Fruit fly (Drosophila melanogaster) whole organism, embryonic: ENCODE results near the gene CG6142.

Experiments used
- Aef1 ChIP-seq: fragments of 200-800 bp; sonication (Bioruptor generic); IDR thresholded peaks from 3 replicates; pipeline ENCODE4 v1.3.6; 2022; ENCODE audit warnings: missing biosample characterization, missing genetic modification characterization
- CG12299 ChIP-seq: fragments of 200-800 bp; sonication (Bioruptor generic); optimal IDR thresholded peaks from 2 replicates; lab custom pipeline; 2018; ENCODE audit warnings: missing biosample characterization, mild to moderate bottlenecking, missing genetic modification characterization
- CG12769 ChIP-seq: fragments of 200-800 bp; sonication (Bioruptor generic); optimal IDR thresholded peaks from 2 replicates; lab custom pipeline; 2019; ENCODE audit warnings: missing biosample characterization, mild to moderate bottlenecking, missing genetic modification characterization, moderate library complexity
- CG13296 ChIP-seq: fragments of 200-800 bp; sonication (Bioruptor generic); optimal IDR thresholded peaks from 3 replicates; lab custom pipeline; 2018; ENCODE audit warnings: missing biosample characterization, mild to moderate bottlenecking, missing genetic modification characterization
- CG13775 ChIP-seq: fragments of 200-800 bp; sonication (Bioruptor generic); optimal IDR thresholded peaks from 3 replicates; lab custom pipeline; 2017; ENCODE audit warnings: missing biosample characterization, mild to moderate bottlenecking, missing genetic modification characterization
- CG15514 ChIP-seq: fragments of 200-800 bp; sonication (Bioruptor generic); optimal IDR thresholded peaks from 3 replicates; lab custom pipeline; 2017; ENCODE audit warnings: missing biosample characterization, missing genetic modification characterization, mild to moderate bottlenecking, moderate library complexity, missing genetic modification reagents
- CG15696 ChIP-seq: fragments of 200-800 bp; sonication (Bioruptor generic); optimal IDR thresholded peaks from 2 replicates; lab custom pipeline; 2019; ENCODE audit warnings: missing biosample characterization, mild to moderate bottlenecking, missing genetic modification characterization, moderate library complexity
- CG16779 ChIP-seq: fragments of 200-800 bp; sonication (Bioruptor generic); IDR thresholded peaks from 2 replicates; pipeline ENCODE4 v1.3.6; 2022; ENCODE audit warnings: missing biosample characterization, missing genetic modification characterization
- CG17568 ChIP-seq: fragments of 200-800 bp; sonication (Bioruptor generic); optimal IDR thresholded peaks from 2 replicates; lab custom pipeline; 2018; ENCODE audit warnings: missing biosample characterization, mild to moderate bottlenecking, missing genetic modification characterization, moderate library complexity
- CG1792 ChIP-seq: fragments of 200-800 bp; sonication (Bioruptor generic); optimal IDR thresholded peaks from 2 replicates; lab custom pipeline; 2016; ENCODE audit warnings: missing biosample characterization, missing genetic modification characterization
- CG32532 ChIP-seq: fragments of 200-800 bp; sonication (Bioruptor generic); IDR thresholded peaks from 2 replicates; pipeline ENCODE4 v1.3.6; 2022; ENCODE audit warnings: missing biosample characterization, missing genetic modification characterization
- CG34422 ChIP-seq: fragments of 200-800 bp; sonication (Bioruptor generic); IDR thresholded peaks from 3 replicates; pipeline ENCODE4 v1.3.6; 2022; ENCODE audit warnings: missing biosample characterization, missing genetic modification characterization
- CG4282 ChIP-seq: fragments of 200-800 bp; sonication (Bioruptor generic); optimal IDR thresholded peaks from 2 replicates; lab custom pipeline; 2016; ENCODE audit warnings: missing biosample characterization, missing genetic modification characterization
- CG6813 ChIP-seq: fragments of 200-800 bp; sonication (Bioruptor generic); optimal IDR thresholded peaks from 2 replicates; lab custom pipeline; 2017; ENCODE audit warnings: missing biosample characterization, missing genetic modification characterization, mild to moderate bottlenecking, moderate library complexity, missing genetic modification reagents
- CG7963 ChIP-seq: fragments of 200-800 bp; sonication (Bioruptor generic); IDR thresholded peaks from 3 replicates; pipeline ENCODE4 v1.3.6; 2022; ENCODE audit warnings: missing biosample characterization, missing genetic modification characterization; ENCODE audit not compliant: partially characterized antibody
- CG8359 ChIP-seq: fragments of 200-800 bp; sonication (Bioruptor generic); optimal IDR thresholded peaks from 2 replicates; lab custom pipeline; 2017; ENCODE audit warnings: missing biosample characterization, mild to moderate bottlenecking, missing genetic modification characterization, borderline replicate concordance
- CG8944 ChIP-seq: fragments of 200-800 bp; sonication (Bioruptor generic); optimal IDR thresholded peaks from 3 replicates; lab custom pipeline; 2016; ENCODE audit warnings: missing biosample characterization, missing genetic modification characterization
- Deaf1 ChIP-seq: fragments of 200-800 bp; optimal IDR thresholded peaks from 3 replicates; lab custom pipeline; 2019; ENCODE audit warnings: missing biosample characterization, mild to moderate bottlenecking, missing genetic modification characterization, moderate library complexity
- Dek ChIP-seq: fragments of 200-800 bp; sonication (Bioruptor generic); optimal IDR thresholded peaks from 3 replicates; lab custom pipeline; 2019; ENCODE audit warnings: missing biosample characterization, mild to moderate bottlenecking, missing genetic modification characterization, moderate library complexity
- Hey ChIP-seq: fragments of 200-800 bp; sonication (Bioruptor generic); optimal IDR thresholded peaks from 3 replicates; lab custom pipeline; 2018; ENCODE audit warnings: missing biosample characterization, mild to moderate bottlenecking, missing genetic modification characterization
- Lhr ChIP-seq: fragments of 200-800 bp; sonication (Bioruptor generic); optimal IDR thresholded peaks from 3 replicates; lab custom pipeline; 2017; ENCODE audit warnings: mild to moderate bottlenecking, missing biosample characterization, missing genetic modification reagents, missing genetic modification characterization
- MESR4 ChIP-seq: fragments of 200-800 bp; sonication (Bioruptor generic); optimal IDR thresholded peaks from 2 replicates; lab custom pipeline; 2018; ENCODE audit warnings: missing biosample characterization, mild to moderate bottlenecking, missing genetic modification characterization, moderate library complexity
- Max ChIP-seq: fragments of 200-800 bp; sonication (Bioruptor generic); optimal IDR thresholded peaks from 2 replicates; lab custom pipeline; 2016; ENCODE audit warnings: missing biosample characterization, mild to moderate bottlenecking, missing genetic modification characterization
- Med ChIP-seq: fragments of 200-800 bp; sonication (Bioruptor generic); peaks from one replicate; lab custom pipeline; 2016; ENCODE audit warnings: missing biosample characterization, missing genetic modification characterization, mild to moderate bottlenecking, inconsistent platforms, moderate library complexity
- Nf-YA ChIP-seq: fragments of 200-800 bp; sonication (Bioruptor generic); IDR thresholded peaks from 2 replicates; pipeline ENCODE4 v1.3.6; 2022; ENCODE audit warnings: missing biosample characterization, missing genetic modification characterization
- Rx ChIP-seq: fragments of 200-800 bp; sonication (Bioruptor generic); IDR thresholded peaks from 2 replicates; pipeline ENCODE4 v1.3.6; 2022; ENCODE audit warnings: missing biosample characterization, missing genetic modification characterization
- Taf1 ChIP-seq: fragments of 200-800 bp; sonication (Bioruptor generic); IDR thresholded peaks from 2 replicates; pipeline ENCODE4 v1.3.6; 2022; ENCODE audit warnings: missing biosample characterization, missing genetic modification characterization
- ap ChIP-seq: fragments of 200-800 bp; sonication (Bioruptor generic); IDR thresholded peaks from 2 replicates; pipeline ENCODE4 v1.3.6; 2022; ENCODE audit warnings: missing biosample characterization, missing genetic modification characterization
- chinmo ChIP-seq: fragments of 200-800 bp; sonication (Bioruptor generic); IDR thresholded peaks from 4 replicates; pipeline ENCODE4 v1.3.6; 2022; ENCODE audit warnings: missing biosample characterization, missing genetic modification characterization; ENCODE audit not compliant: partially characterized antibody
- crol ChIP-seq: fragments of 200-800 bp; sonication (Bioruptor generic); IDR thresholded peaks from 2 replicates; pipeline ENCODE4 v1.3.6; 2022; ENCODE audit warnings: missing biosample characterization, missing genetic modification characterization
- cwo ChIP-seq: fragments of 200-800 bp; sonication (Bioruptor generic); optimal IDR thresholded peaks from 3 replicates; lab custom pipeline; 2017; ENCODE audit warnings: missing biosample characterization, missing genetic modification characterization, mild to moderate bottlenecking, moderate library complexity, missing genetic modification reagents
- ftz-f1 ChIP-seq: fragments of 200-800 bp; sonication (Bioruptor generic); optimal IDR thresholded peaks from 2 replicates; lab custom pipeline; 2016; ENCODE audit warnings: missing biosample characterization, missing genetic modification characterization
- gsb-n ChIP-seq: fragments of 200-800 bp; sonication (Bioruptor generic); optimal IDR thresholded peaks from 3 replicates; lab custom pipeline; 2018; ENCODE audit warnings: missing biosample characterization, mild to moderate bottlenecking, missing genetic modification characterization
- knrl ChIP-seq: fragments of 200-800 bp; sonication (Bioruptor generic); IDR thresholded peaks from 3 replicates; pipeline ENCODE4 v1.3.6; 2022; ENCODE audit warnings: missing biosample characterization, missing genetic modification characterization; ENCODE audit not compliant: partially characterized antibody
- mirr ChIP-seq: fragments of 200-800 bp; sonication (Bioruptor generic); optimal IDR thresholded peaks from 3 replicates; lab custom pipeline; 2018; ENCODE audit warnings: missing biosample characterization, mild to moderate bottlenecking, missing genetic modification characterization
- otp ChIP-seq: fragments of 200-800 bp; sonication (Bioruptor generic); IDR thresholded peaks from 3 replicates; pipeline ENCODE4, ENCODE4 v1.3.6; 2022; ENCODE audit warnings: missing biosample characterization, missing genetic modification characterization
- pros ChIP-seq: fragments of 200-800 bp; sonication (Bioruptor generic); optimal IDR thresholded peaks from 3 replicates; lab custom pipeline; 2019; ENCODE audit warnings: missing biosample characterization, mild to moderate bottlenecking, missing genetic modification characterization, moderate library complexity
- ro ChIP-seq: fragments of 200-800 bp; sonication (Bioruptor generic); IDR thresholded peaks from 2 replicates; pipeline ENCODE4 v1.3.6; 2022; ENCODE audit warnings: missing biosample characterization, missing genetic modification characterization
- schlank ChIP-seq: fragments of 200-800 bp; sonication (Bioruptor generic); optimal IDR thresholded peaks from 2 replicates; lab custom pipeline; 2018; ENCODE audit warnings: missing biosample characterization, mild to moderate bottlenecking, missing genetic modification characterization
- sr ChIP-seq: fragments of 200-800 bp; sonication (Bioruptor generic); IDR thresholded peaks from 3 replicates; pipeline ENCODE4 v1.3.6; 2022; ENCODE audit warnings: missing biosample characterization, missing genetic modification characterization
- tna ChIP-seq: fragments of 200-800 bp; sonication (Bioruptor generic); IDR thresholded peaks from 2 replicates; pipeline ENCODE4 v1.3.6; 2022; ENCODE audit warnings: missing biosample characterization, missing genetic modification characterization; ENCODE audit not compliant: partially characterized antibody
- trh ChIP-seq: fragments of 200-800 bp; sonication (Bioruptor generic); optimal IDR thresholded peaks from 2 replicates; lab custom pipeline; 2016; ENCODE audit warnings: missing biosample characterization, missing genetic modification characterization
- ttk ChIP-seq: fragments of 200-800 bp; sonication (Bioruptor generic); IDR thresholded peaks from 2 replicates; pipeline ENCODE4 v2.1.2; 2022; ENCODE audit warnings: missing biosample characterization, missing genetic modification characterization
- twi ChIP-seq: fragments of 200-800 bp; optimal IDR thresholded peaks from 2 replicates; lab custom pipeline; 2019; ENCODE audit warnings: missing biosample characterization, mild to moderate bottlenecking, missing genetic modification characterization, moderate library complexity
- wdn ChIP-seq: fragments of 200-800 bp; sonication (Bioruptor generic); IDR thresholded peaks from 2 replicates; pipeline ENCODE4 v1.3.6; 2022; ENCODE audit warnings: missing biosample characterization, missing genetic modification characterization
- wek ChIP-seq: fragments of 200-800 bp; sonication (Bioruptor generic); optimal IDR thresholded peaks from 3 replicates; lab custom pipeline; 2018; ENCODE audit warnings: missing biosample characterization, mild to moderate bottlenecking, missing genetic modification characterization, moderate library complexity
- z ChIP-seq: fragments of 200-800 bp; sonication (Bioruptor generic); IDR thresholded peaks from 3 replicates; pipeline ENCODE4 v1.3.6; 2022; ENCODE audit warnings: missing biosample characterization, missing genetic modification characterization
- zen2 ChIP-seq: fragments of 200-800 bp; sonication (Bioruptor generic); IDR thresholded peaks from 3 replicates; pipeline ENCODE4 v1.3.6; 2022; ENCODE audit warnings: missing biosample characterization, missing genetic modification characterization; ENCODE audit not compliant: partially characterized antibody

Gene CG6142

dm6 chr3R:26105407-26105806, 27.5 kb upstream of the CG6142 start:
- no peak for TF ChIP-seq gsb-n (tag; lab: Kevin White, UChicago)
- 0 out of 4 replicates have a peak, but pooled peaks have one; percentile 23 for TF ChIP-seq chinmo (GFP tag; lab: Robert Waterston, UW)
- peak; percentile 69 for TF ChIP-seq Hey
- peak; percentile 19; the same call in 1 of the 2 replicates for TF ChIP-seq crol (GFP tag; lab: Robert Waterston, UW)
- TF ChIP-seq sr (GFP tag; lab: Robert Waterston, UW), result peak; percentile 75; the same call in 2 of the 3 replicates
- no peak for TF ChIP-seq otp (GFP tag; lab: Robert Waterston, UW)
- 0 out of 2 replicates have a peak, but pooled peaks have one; percentile 19 for TF ChIP-seq CG16779 (GFP tag; lab: Robert Waterston, UW)
- TF ChIP-seq pros (GFP tag; lab: Kevin White, UChicago), result no peak
- peak; percentile 26 for TF ChIP-seq ftz-f1 (GFP tag; lab: Kevin White, UChicago)
- TF ChIP-seq cwo (GFP tag; lab: Kevin White, UChicago), result peak; percentile 30
- TF ChIP-seq CG12769 (tag; lab: Kevin White, UChicago), result peak; percentile 28
- peak; percentile 48 for TF ChIP-seq Med
- TF ChIP-seq wek (GFP tag; lab: Kevin White, UChicago), result no peak
- peak; percentile 39 for TF ChIP-seq mirr (GFP tag; lab: Kevin White, UChicago)
- 0 out of 2 replicates have a peak, but pooled peaks have one; percentile 22 for TF ChIP-seq tna
- no peak for TF ChIP-seq CG6813 (GFP tag; lab: Kevin White, UChicago)
- TF ChIP-seq, all 482 proteins: peak for 11

dm6 chr3R:26105924-26106494, 26.9 kb upstream of the CG6142 start:
- TF ChIP-seq Rx (GFP tag; lab: Robert Waterston, UW) (no peak), Max (peak; percentile 28), Taf1 (GFP tag; lab: Robert Waterston, UW) (peak; percentile 81), CG13296 (peak; percentile 37), CG12299 (tag; lab: Kevin White, UChicago) (peak; percentile 25), twi (no peak), Deaf1 (tag; lab: Kevin White, UChicago) (peak; percentile 57), Nf-YA (GFP tag; lab: Robert Waterston, UW) (peak; percentile 67), CG1792 (GFP tag; lab: Kevin White, UChicago) (no peak), CG15514 (GFP tag; lab: Kevin White, UChicago) (peak; percentile 55), Dek (tag; lab: Kevin White, UChicago) (peak; percentile 79), CG7963 (GFP tag; lab: Robert Waterston, UW) (no peak), Aef1 (GFP tag; lab: Robert Waterston, UW) (peak; percentile 80), wdn (GFP tag; lab: Robert Waterston, UW) (peak; percentile 65; the same call in 1 of the 2 replicates), CG8944 (no peak), CG13775 (GFP tag; lab: Kevin White, UChicago) (peak; percentile 34), otp (GFP tag; lab: Robert Waterston, UW) (no peak), z (GFP tag; lab: Robert Waterston, UW) (no peak), Lhr (GFP tag; lab: Kevin White, UChicago) (no peak), MESR4 (GFP tag; lab: Kevin White, UChicago) (no peak), knrl (GFP tag; lab: Robert Waterston, UW) (0 out of 3 replicates have a peak, but pooled peaks have one; percentile 9), CG8359 (GFP tag; lab: Kevin White, UChicago) (no peak), CG34422 (GFP tag; lab: Robert Waterston, UW) (peak; percentile 80), CG15696 (tag; lab: Kevin White, UChicago) (no peak), ap (GFP tag; lab: Robert Waterston, UW) (0 out of 2 replicates have a peak, but pooled peaks have one; percentile 18), zen2 (GFP tag; lab: Robert Waterston, UW) (no peak), ttk (GFP tag; lab: Robert Waterston, UW) (peak; percentile 82), ro (GFP tag; lab: Robert Waterston, UW) (0 out of 2 replicates have a peak, but pooled peaks have one; percentile 28), CG4282 (GFP tag; lab: Kevin White, UChicago) (no peak), trh (GFP tag; lab: Kevin White, UChicago) (no peak), CG17568 (GFP tag; lab: Kevin White, UChicago) (no peak), schlank (tag; lab: Kevin White, UChicago) (no peak), CG32532 (GFP tag; lab: Robert Waterston, UW) (peak; percentile 88)
